Worm (Caenorhabditis elegans): ENCODE data around the gene F15B9.10.

Gene F15B9.10

ce11 chrV:13041666-13042065 is 32.9 kb upstream of the F15B9.10 start, which contains the start of gene scyl-1 (continued):
- TF ChIP-seq C08G9.2 (tag; optimal IDR thresholded peaks at IDR 0.05) (peak; percentile 22), sox-4 (tag; optimal IDR thresholded peaks at IDR 0.05) (peak; percentile 32), tbx-2 (tag; optimal IDR thresholded peaks at IDR 0.05) (peak; percentile 54), unc-42 (tag; optimal IDR thresholded peaks at IDR 0.05) (peak; percentile 84), zip-5 (tag; optimal IDR thresholded peaks at IDR 0.05) (peak; percentile 15)

- TF ChIP-seq sox-2 (GFP tag; IDR thresholded peaks at IDR 0.05) (no peak), K09A11.1 (tag; optimal IDR thresholded peaks at IDR 0.05; ENCODE audit: insufficient read depth) (no peak), pha-4 (tag; optimal IDR thresholded peaks at IDR 0.05) (no peak), pha-2 (tag; optimal IDR thresholded peaks at IDR 0.05) (no peak), ceh-9 (tag; optimal IDR thresholded peaks at IDR 0.05) (no peak), fkh-6 (tag; optimal IDR thresholded peaks at IDR 0.05) (no peak), ama-1 (optimal IDR thresholded peaks at IDR 0.05) (no peak), K02D7.2 (tag; optimal IDR thresholded peaks at IDR 0.05) (no peak), mec-3 (tag; optimal IDR thresholded peaks at IDR 0.05; ENCODE audit: borderline replicate concordance) (no peak), syd-9 (tag; optimal IDR thresholded peaks at IDR 0.05) (no peak), unc-86 (tag; optimal IDR thresholded peaks at IDR 0.05) (no peak), odd-2 (tag; optimal IDR thresholded peaks at IDR 0.05) (no peak), ceh-22 (tag; optimal IDR thresholded peaks at IDR 0.05) (no peak), C08G9.2 (tag; optimal IDR thresholded peaks at IDR 0.05) (no peak), npax-4 (tag; optimal IDR thresholded peaks at IDR 0.05) (no peak), lim-6 (tag; optimal IDR thresholded peaks at IDR 0.05) (no peak), ceh-2 (tag; optimal IDR thresholded peaks at IDR 0.05) (no peak), ceh-18 (tag; optimal IDR thresholded peaks at IDR 0.05) (no peak), ceh-6 (GFP tag; optimal IDR thresholded peaks at IDR 0.05) (no peak)
Measured at ce11 chrV:13036466-13036865, 27.7 kb upstream of the F15B9.10 start, which contains the start of gene W07G4.2. Gene W07G4.2, minus strand, starts transcription at chrV:13036566.

- TF ChIP-seq pax-1 (tag; optimal IDR thresholded peaks at IDR 0.05) (no peak), ama-1 (optimal IDR thresholded peaks at IDR 0.05) (no peak), elt-4 (tag; optimal IDR thresholded peaks at IDR 0.05) (no peak), C38D4.7 (GFP tag; optimal IDR thresholded peaks at IDR 0.05) (no peak), ttx-3 (tag; optimal IDR thresholded peaks at IDR 0.05) (no peak), dmd-4 (tag; optimal IDR thresholded peaks at IDR 0.05; ENCODE audit: borderline replicate concordance) (no peak), Y22D7AL.16 (tag; optimal IDR thresholded peaks at IDR 0.05) (no peak), hlh-13 (GFP tag; optimal IDR thresholded peaks at IDR 0.05) (no peak), nhr-11 (tag; optimal IDR thresholded peaks at IDR 0.05) (no peak), tbx-7 (tag; optimal IDR thresholded peaks at IDR 0.05) (no peak), ahr-1 (tag; optimal IDR thresholded peaks at IDR 0.05) (no peak), ceh-6 (GFP tag; optimal IDR thresholded peaks at IDR 0.05) (no peak)
Measured at ce11 chrV:13034604-13035003, 25.9 kb upstream of the F15B9.10 start, which contains the start of gene W07G4.7. Gene W07G4.7, minus strand, starts transcription at chrV:13034704.

ce11 chrV:13033223-13033622 is 24.5 kb upstream of the F15B9.10 start, which contains the start of gene W07G4.1:
Gene W07G4.1, plus strand, starts transcription at chrV:13033523.
- TF ChIP-seq hlh-8 (tag; optimal IDR thresholded peaks at IDR 0.05) (no peak), hlh-6 (tag; optimal IDR thresholded peaks at IDR 0.05) (no peak), sox-4 (tag; optimal IDR thresholded peaks at IDR 0.05) (no peak), pat-9 (tag; optimal IDR thresholded peaks at IDR 0.05) (no peak), pag-3 (tag; optimal IDR thresholded peaks at IDR 0.05; ENCODE audit: borderline replicate concordance) (no peak)

- TF ChIP-seq tbx-2 (tag; optimal IDR thresholded peaks at IDR 0.05): no peak
- TF ChIP-seq unc-42 (tag; optimal IDR thresholded peaks at IDR 0.05): peak; percentile 91
Measured at ce11 chrV:13028871-13029270, 20.1 kb upstream of the F15B9.10 start.
